Worm (Caenorhabditis elegans) whole organism, young adult: ENCODE data around the gene T19C4.1.
A peak's percentile ranks its signal among the peaks of the same experiment; 100 is the strongest.

ENCODE experiments used
- C17E4.6 ChIP-seq: fragments of 200-800 bp; sonication (Bioruptor generic); IDR thresholded peaks from 2 replicates; pipeline ENCODE4 v1.3.6; 2022; ENCODE audit warnings: missing genetic modification reagents, missing genetic modification characterization, missing compliant biosample characterization
- F33H1.4 ChIP-seq: fragments of 200-800 bp; sonication (Bioruptor generic); IDR thresholded peaks from 2 replicates; pipeline ENCODE4 v1.3.6; 2022; ENCODE audit warnings: missing genetic modification reagents, missing genetic modification characterization, missing compliant biosample characterization
- F49E8.2 ChIP-seq: sonication (generic microtip); optimal IDR thresholded peaks from 3 replicates; lab custom pipeline; 2017; ENCODE audit warnings: missing genetic modification characterization, mild to moderate bottlenecking, missing compliant biosample characterization, antibody characterized with exemption, moderate library complexity; ENCODE audit not compliant: insufficient read depth
- F52B5.7 ChIP-seq: sonication (generic microtip); optimal IDR thresholded peaks from 2 replicates; lab custom pipeline; 2016; ENCODE audit warnings: mild to moderate bottlenecking, missing genetic modification characterization, missing compliant biosample characterization
- F55B11.4 ChIP-seq: sonication (generic microtip); optimal IDR thresholded peaks from 2 replicates; lab custom pipeline; 2016; ENCODE audit warnings: missing compliant biosample characterization, missing genetic modification characterization, borderline replicate concordance; ENCODE audit not compliant: insufficient read depth
- K11D2.4 ChIP-seq: fragments of 200-800 bp; sonication (Bioruptor generic); IDR thresholded peaks from 2 replicates; pipeline ENCODE4 v1.3.6; 2022; ENCODE audit warnings: missing genetic modification reagents, missing genetic modification characterization, missing compliant biosample characterization
- K12H6.12 ChIP-seq: fragments of 200-800 bp; sonication (Bioruptor generic); optimal IDR thresholded peaks from 2 replicates; lab custom pipeline; 2018; ENCODE audit warnings: mild to moderate bottlenecking, missing genetic modification characterization, missing compliant biosample characterization
- Y53G8AR.9 ChIP-seq: fragments of 200-800 bp; sonication (Bioruptor generic); conservative IDR thresholded peaks from 2 replicates; pipeline ENCODE4 v1.3.6; 2022; ENCODE audit warnings: missing genetic modification reagents, missing genetic modification characterization, missing compliant biosample characterization
- Y56A3A.18 ChIP-seq: fragments of 200-800 bp; sonication (Bioruptor generic); IDR thresholded peaks from 2 replicates; pipeline ENCODE4 v1.3.6; 2022; ENCODE audit warnings: missing genetic modification reagents, missing genetic modification characterization, missing compliant biosample characterization
- Y67H2A.10 ChIP-seq: fragments of 200-800 bp; sonication (Bioruptor generic); conservative IDR thresholded peaks from 2 replicates; pipeline ENCODE4 v1.3.6; 2022; ENCODE audit warnings: missing genetic modification reagents, missing genetic modification characterization, missing compliant biosample characterization
- Y79H2A.3 ChIP-seq: fragments of 200-800 bp; sonication (Bioruptor generic); conservative IDR thresholded peaks from 2 replicates; pipeline ENCODE4 v1.3.6; 2022; ENCODE audit warnings: missing genetic modification reagents, missing genetic modification characterization, missing compliant biosample characterization
- aptf-2 ChIP-seq: fragments of 200-800 bp; sonication (Bioruptor generic); conservative IDR thresholded peaks from 2 replicates; pipeline ENCODE4 v1.3.6; 2022; ENCODE audit warnings: missing genetic modification reagents, missing genetic modification characterization, missing compliant biosample characterization
- cebp-1 ChIP-seq, 2 experiments: fragments of 200-800 bp in 1 of 2; sonication (Bioruptor generic) in 1 of 2; sonication (generic microtip) in 1 of 2; IDR thresholded peaks in 1 of 2; optimal IDR thresholded peaks in 1 of 2; 2 replicates each; pipeline versions ENCODE4 v1.3.6 to Lab custom; 2017 to 2022; ENCODE audit warnings: missing compliant biosample characterization in 2 of 2, missing genetic modification characterization in 2 of 2, mild to moderate bottlenecking in 1 of 2, missing genetic modification reagents in 1 of 2, moderate library complexity in 1 of 2
- ceh-27 ChIP-seq: fragments of 200-800 bp; sonication (Bioruptor generic); optimal IDR thresholded peaks from 2 replicates; lab custom pipeline; 2018; ENCODE audit warnings: mild to moderate bottlenecking, missing genetic modification characterization, moderate library complexity, missing compliant biosample characterization
- ceh-40 ChIP-seq: fragments of 200-800 bp; sonication (Bioruptor generic); IDR thresholded peaks from 2 replicates; pipeline ENCODE4 v1.3.6; 2022; ENCODE audit warnings: missing genetic modification characterization, missing compliant biosample characterization
- ceh-58 ChIP-seq: fragments of 200-800 bp; sonication (Bioruptor generic); IDR thresholded peaks from 2 replicates; pipeline ENCODE4 v1.3.6; 2022; ENCODE audit warnings: missing genetic modification characterization, missing compliant biosample characterization
- ceh-91 ChIP-seq: fragments of 200-800 bp; sonication (Bioruptor generic); IDR thresholded peaks from 2 replicates; pipeline ENCODE4 v1.3.6; 2022; ENCODE audit warnings: missing genetic modification reagents, missing genetic modification characterization, missing compliant biosample characterization
- chd-7 ChIP-seq: sonication (generic microtip); optimal IDR thresholded peaks from 2 replicates; lab custom pipeline; 2016; ENCODE audit warnings: mild to moderate bottlenecking, missing genetic modification characterization, moderate library complexity, missing compliant biosample characterization
- dpl-1 ChIP-seq: fragments of 150-350 bp; optimal IDR thresholded peaks from 2 replicates; lab custom pipeline; 2014; ENCODE audit warnings: missing biosample characterization, missing genetic modification reagents, missing genetic modification characterization
- egl-18 ChIP-seq: fragments of 200-800 bp; sonication (Bioruptor generic); IDR thresholded peaks from 2 replicates; pipeline ENCODE4 v1.3.6; 2022; ENCODE audit warnings: missing genetic modification reagents, missing genetic modification characterization, missing compliant biosample characterization
- egrh-3 ChIP-seq: fragments of 200-800 bp; sonication (Bioruptor generic); IDR thresholded peaks from 2 replicates; pipeline ENCODE4 v1.3.6; 2022; ENCODE audit warnings: missing genetic modification reagents, missing genetic modification characterization, missing compliant biosample characterization
- ekl-4 ChIP-seq: fragments of 200-800 bp; sonication (Bioruptor generic); IDR thresholded peaks from 2 replicates; pipeline ENCODE4 v1.3.6; 2022; ENCODE audit warnings: missing genetic modification reagents, missing genetic modification characterization, missing compliant biosample characterization
- fkh-3 ChIP-seq: sonication (generic microtip); optimal IDR thresholded peaks from 2 replicates; lab custom pipeline; 2016; ENCODE audit warnings: mild to moderate bottlenecking, missing genetic modification characterization, missing compliant biosample characterization
- gei-17 ChIP-seq: fragments of 200-800 bp; sonication (Bioruptor generic); optimal IDR thresholded peaks from 2 replicates; lab custom pipeline; 2018; ENCODE audit warnings: mild to moderate bottlenecking, missing genetic modification characterization, missing compliant biosample characterization
- hlh-26 ChIP-seq: fragments of 200-800 bp; sonication (Bioruptor generic); conservative IDR thresholded peaks from 2 replicates; pipeline ENCODE4 v1.3.6; 2022; ENCODE audit warnings: missing genetic modification reagents, missing genetic modification characterization, missing compliant biosample characterization
- hmg-1.2 ChIP-seq: fragments of 200-800 bp; sonication (Bioruptor generic); IDR thresholded peaks from 2 replicates; pipeline ENCODE4 v1.3.6; 2022; ENCODE audit warnings: missing genetic modification reagents, missing genetic modification characterization, missing compliant biosample characterization
- lag-1 ChIP-seq: fragments of 200-800 bp; sonication (Bioruptor generic); IDR thresholded peaks from 2 replicates; pipeline ENCODE4 v1.3.6; 2022; ENCODE audit warnings: missing genetic modification reagents, missing genetic modification characterization, missing compliant biosample characterization
- lin-35 ChIP-seq, 3 experiments: fragments of 150-350 bp in 2 of 3; sonication (generic microtip) in 1 of 3; optimal IDR thresholded peaks; 2 replicates each; lab custom pipeline; 2014 to 2018; ENCODE audit warnings: missing biosample characterization in 3 of 3, missing genetic modification characterization in 3 of 3, missing genetic modification reagents in 3 of 3
- lsy-27 ChIP-seq: sonication (generic microtip); optimal IDR thresholded peaks from 2 replicates; lab custom pipeline; 2017; ENCODE audit warnings: missing genetic modification characterization, mild to moderate bottlenecking, missing compliant biosample characterization, antibody characterized with exemption, missing genotype, borderline replicate concordance; ENCODE audit not compliant: insufficient read depth
- madf-10 ChIP-seq: sonication (generic microtip); optimal IDR thresholded peaks from 2 replicates; lab custom pipeline; 2016; ENCODE audit warnings: mild to moderate bottlenecking, missing genetic modification characterization, missing compliant biosample characterization
- madf-8 ChIP-seq: fragments of 200-800 bp; sonication (Bioruptor generic); conservative IDR thresholded peaks from 2 replicates; pipeline ENCODE4 v1.3.6; 2022; ENCODE audit warnings: missing genetic modification reagents, missing genetic modification characterization, missing compliant biosample characterization
- mel-28 ChIP-seq: sonication (generic microtip); optimal IDR thresholded peaks from 2 replicates; lab custom pipeline; 2016; ENCODE audit warnings: borderline replicate concordance, mild to moderate bottlenecking, missing genetic modification characterization, missing compliant biosample characterization
- nhr-179 ChIP-seq: sonication (generic microtip); optimal IDR thresholded peaks from 2 replicates; lab custom pipeline; 2016; ENCODE audit warnings: mild to moderate bottlenecking, missing genetic modification characterization, missing compliant biosample characterization
- nhr-80 ChIP-seq: sonication (generic microtip); optimal IDR thresholded peaks from 2 replicates; lab custom pipeline; 2016; ENCODE audit warnings: missing genetic modification characterization, missing compliant biosample characterization
- rec-8 ChIP-seq, 2 experiments: sonication (generic microtip); optimal IDR thresholded peaks; 2 replicates each; lab custom pipeline; 2016; ENCODE audit warnings: mild to moderate bottlenecking in 2 of 2, missing genetic modification characterization in 2 of 2, missing genetic modification reagents in 2 of 2, missing genotype in 2 of 2, missing biosample characterization in 1 of 2, missing compliant biosample characterization in 1 of 2, moderate library complexity in 1 of 2
- repo-1 ChIP-seq: sonication (generic microtip); optimal IDR thresholded peaks from 2 replicates; lab custom pipeline; 2017; ENCODE audit warnings: mild to moderate bottlenecking, missing genetic modification characterization, missing compliant biosample characterization
- sdz-38 ChIP-seq: sonication (generic microtip); optimal IDR thresholded peaks from 2 replicates; lab custom pipeline; 2016; ENCODE audit warnings: missing genotype, missing genetic modification characterization, missing compliant biosample characterization
- sea-2 ChIP-seq: fragments of 200-800 bp; sonication (Bioruptor generic); IDR thresholded peaks from 2 replicates; pipeline ENCODE4 v1.3.6; 2022; ENCODE audit warnings: missing genetic modification characterization, missing compliant biosample characterization
- snpc-3.4 ChIP-seq: sonication (generic microtip); optimal IDR thresholded peaks from 2 replicates; lab custom pipeline; 2017; ENCODE audit warnings: missing genetic modification characterization, mild to moderate bottlenecking, missing compliant biosample characterization, antibody characterized with exemption, moderate library complexity, missing genotype, missing genetic modification reagents
- somi-1 ChIP-seq: fragments of 200-800 bp; sonication (Bioruptor generic); optimal IDR thresholded peaks from 2 replicates; lab custom pipeline; 2018; ENCODE audit warnings: mild to moderate bottlenecking, missing genetic modification characterization, missing compliant biosample characterization
- tlf-1 ChIP-seq: fragments of 200-800 bp; sonication (Bioruptor generic); optimal IDR thresholded peaks from 2 replicates; lab custom pipeline; 2018; ENCODE audit warnings: mild to moderate bottlenecking, missing genetic modification characterization, missing compliant biosample characterization
- unc-62 ChIP-seq: fragments of 150-350 bp; optimal IDR thresholded peaks from 2 replicates; lab custom pipeline; 2014; ENCODE audit warnings: missing biosample characterization, missing genetic modification reagents, missing genetic modification characterization
- xnd-1 ChIP-seq: sonication (generic microtip); optimal IDR thresholded peaks from 2 replicates; lab custom pipeline; 2016; ENCODE audit warnings: missing genotype, missing genetic modification reagents, missing genetic modification characterization, missing compliant biosample characterization
- zim-3 ChIP-seq: sonication (generic microtip); optimal IDR thresholded peaks from 2 replicates; lab custom pipeline; 2017; ENCODE audit warnings: mild to moderate bottlenecking, missing genetic modification characterization, moderate library complexity, missing compliant biosample characterization
- ztf-18 ChIP-seq: sonication (generic microtip); optimal IDR thresholded peaks from 2 replicates; lab custom pipeline; 2016; ENCODE audit warnings: missing genotype, mild to moderate bottlenecking, missing genetic modification characterization, missing compliant biosample characterization
- ztf-25 ChIP-seq: fragments of 200-800 bp; sonication (Bioruptor generic); IDR thresholded peaks from 2 replicates; pipeline ENCODE4 v1.3.6; 2022; ENCODE audit warnings: missing genetic modification reagents, missing genetic modification characterization, missing compliant biosample characterization
- ztf-3 ChIP-seq: fragments of 200-800 bp; sonication (Bioruptor generic); optimal IDR thresholded peaks from 2 replicates; lab custom pipeline; 2018; ENCODE audit warnings: mild to moderate bottlenecking, missing genetic modification characterization, missing compliant biosample characterization
- ztf-6 ChIP-seq: fragments of 200-800 bp; sonication (Bioruptor generic); IDR thresholded peaks from 2 replicates; pipeline ENCODE4 v1.3.6; 2022; ENCODE audit warnings: missing genetic modification reagents, missing genetic modification characterization, missing compliant biosample characterization

Gene T19C4.1

DNA sequence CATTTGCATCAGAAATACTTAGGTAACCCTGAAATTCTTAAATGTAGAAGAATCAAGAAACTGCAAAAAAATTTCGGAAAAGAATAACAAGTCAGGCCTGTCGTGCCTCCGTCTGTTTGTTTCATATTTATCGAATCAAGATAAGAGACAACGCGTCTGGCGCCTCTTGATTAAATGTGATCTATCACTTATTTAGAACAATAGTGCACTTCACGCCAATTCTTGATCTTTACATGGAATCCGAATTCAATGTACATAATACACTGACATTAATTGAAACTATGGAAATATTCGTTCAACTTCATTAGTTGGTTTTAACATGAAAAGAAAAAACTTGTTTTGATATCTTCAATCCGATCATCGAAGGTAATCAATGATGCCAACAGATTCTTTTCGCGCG is 27.0 kb upstream of the T19C4.1 start, which contains the start of gene mboa-2:
TSS of gene mboa-2 (minus strand) at position 28 of the 400 bp plus-strand sequence.
- TF ChIP-seq sea-2 (GFP tag; lab: Robert Waterston, UW) (no peak), dpl-1 (GFP tag; lab: Kevin White, UChicago) (no peak), egrh-3 (GFP tag; lab: Robert Waterston, UW) (no peak), rec-8 (tag; optimal IDR thresholded peaks at IDR 0.05; lab: Kevin White, UChicago) (no peak), mel-28 (tag; lab: Kevin White, UChicago) (no peak), F55B11.4 (no peak), egl-18 (GFP tag; lab: Robert Waterston, UW) (no peak), ceh-58 (GFP tag; lab: Robert Waterston, UW) (no peak), snpc-3.4 (peak; percentile 33), nhr-80 (tag; lab: Kevin White, UChicago) (peak; percentile 38), ztf-3 (GFP tag; lab: Kevin White, UChicago) (no peak), madf-10 (peak; percentile 9), gei-17 (GFP tag; lab: Kevin White, UChicago) (no peak), Y79H2A.3 (no peak), repo-1 (tag; lab: Kevin White, UChicago) (peak; percentile 77), fkh-3 (no peak), somi-1 (GFP tag; lab: Kevin White, UChicago) (peak; percentile 36), unc-62 (GFP tag; lab: Kevin White, UChicago) (no peak), ceh-91 (no peak), lsy-27 (no peak), ekl-4 (GFP tag; lab: Robert Waterston, UW) (0 out of 2 replicates have a peak, but pooled peaks have one; percentile 40), ceh-27 (no peak), C17E4.6 (no peak), lin-35 (GFP tag; optimal IDR thresholded peaks at IDR 0.05; lab: Kevin White, UChicago) (peak in 1 of 3 experiments; percentile 48), lag-1 (no peak), Y56A3A.18 (GFP tag; lab: Robert Waterston, UW) (0 out of 2 replicates have a peak, but pooled peaks have one; percentile 52), ztf-6 (no peak), F52B5.7 (tag; lab: Kevin White, UChicago) (no peak), hlh-26 (GFP tag; lab: Robert Waterston, UW) (no peak), Y67H2A.10 (GFP tag; lab: Robert Waterston, UW) (no peak), F33H1.4 (GFP tag; lab: Robert Waterston, UW) (no peak), madf-8 (GFP tag; lab: Robert Waterston, UW) (no peak), K11D2.4 (GFP tag; lab: Robert Waterston, UW) (no peak), zim-3 (tag; lab: Kevin White, UChicago) (no peak), F49E8.2 (tag; lab: Kevin White, UChicago) (no peak), ceh-40 (no peak), chd-7 (tag; lab: Kevin White, UChicago) (no peak), tlf-1 (GFP tag; lab: Kevin White, UChicago) (peak; percentile 10), ztf-18 (no peak), hmg-1.2 (GFP tag; lab: Robert Waterston, UW) (peak; percentile 40), Y53G8AR.9 (GFP tag; lab: Robert Waterston, UW) (peak; percentile 72), K12H6.12 (tag; lab: Kevin White, UChicago) (no peak), nhr-179 (tag; lab: Kevin White, UChicago) (no peak), xnd-1 (tag; lab: Kevin White, UChicago) (no peak), sdz-38 (tag; lab: Kevin White, UChicago) (no peak), aptf-2 (no peak), cebp-1 (GFP tag; IDR thresholded peaks at IDR 0.05; lab: Robert Waterston, UW) (no peak), cebp-1 (tag; optimal IDR thresholded peaks at IDR 0.05; lab: Kevin White, UChicago) (peak; percentile 28), ztf-25 (no peak)
